Worm (Caenorhabditis elegans): ENCODE measurements around the gene C15C7.4.
A peak's percentile ranks its signal among the peaks of the same experiment; 100 is the strongest.

C15C7.4 gene

DNA sequence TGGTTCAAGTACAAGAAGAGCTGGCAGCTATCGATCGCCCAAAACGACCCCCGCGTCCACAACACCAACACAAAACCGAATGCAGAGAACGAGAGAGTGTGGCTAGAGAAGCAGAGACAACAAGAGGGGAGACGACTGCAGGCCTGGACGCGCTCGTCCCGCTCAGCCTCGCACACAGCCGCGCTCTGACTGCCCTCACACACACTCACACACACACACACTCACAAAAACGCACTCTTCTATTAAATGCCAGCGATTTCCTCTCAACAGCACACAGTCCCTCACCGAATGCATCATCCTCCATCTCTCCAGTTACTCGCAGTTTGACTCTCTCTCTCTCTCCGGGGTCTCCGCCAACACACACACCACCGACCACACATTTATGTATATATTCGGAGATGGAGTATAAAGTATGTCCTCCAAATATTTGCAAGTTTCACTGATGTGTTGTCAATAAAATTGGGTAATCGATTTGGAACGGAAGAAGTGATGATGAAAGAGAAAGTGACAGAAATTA, 17.7 kb upstream of the C15C7.4 start (continued):
- peak; percentile 79 for TF ChIP-seq lin-26 (GFP tag; IDR thresholded peaks at IDR 0.05)
- TF ChIP-seq egl-44 (GFP tag; IDR thresholded peaks at IDR 0.05), result peak; percentile 88
- TF ChIP-seq Y56A3A.18 (GFP tag; IDR thresholded peaks at IDR 0.05), result no peak
- TF ChIP-seq F49E8.2 (tag; optimal IDR thresholded peaks at IDR 0.05; ENCODE audit: insufficient read depth), result no peak
- TF ChIP-seq ceh-58 (GFP tag; IDR thresholded peaks at IDR 0.05), result no peak
- no peak for TF ChIP-seq mes-4 (tag; optimal IDR thresholded peaks at IDR 0.05)
- TF ChIP-seq dpff-1 (tag; optimal IDR thresholded peaks at IDR 0.05), result no peak
- TF ChIP-seq F55B11.4 (tag; optimal IDR thresholded peaks at IDR 0.05; ENCODE audit: borderline replicate concordance, insufficient read depth), result no peak
- TF ChIP-seq B0336.3 (GFP tag; IDR thresholded peaks at IDR 0.05), result peak; percentile 93
- TF ChIP-seq mcd-1 (GFP tag; IDR thresholded peaks at IDR 0.05), result peak; percentile 82

DNA sequence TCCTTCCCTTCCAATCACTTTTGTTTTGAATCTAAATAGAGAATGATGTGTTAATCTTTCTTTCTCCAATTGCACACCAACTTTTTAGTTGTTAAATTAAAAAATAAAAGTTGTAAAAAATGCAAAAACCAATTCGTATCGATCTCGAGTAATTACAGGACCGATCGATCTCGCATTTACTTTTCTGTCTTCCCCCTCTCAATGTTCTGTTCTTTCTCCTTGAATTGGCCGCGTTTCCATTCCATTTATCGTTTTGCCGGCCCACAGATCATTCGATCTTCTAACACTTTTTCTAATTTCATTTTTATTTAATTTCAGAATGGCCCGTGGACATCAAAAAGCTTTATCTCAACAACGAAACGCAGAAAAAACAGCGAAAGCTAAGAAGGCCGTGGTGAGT, 10.2 kb upstream of the C15C7.4 start, which contains the start of gene K10B3.1:
Gene K10B3.1 (plus strand): TSS at position 301 of the 400 bp plus-strand sequence.
- no peak for TF ChIP-seq bed-2 (GFP tag; IDR thresholded peaks at IDR 0.05)
- no peak for TF ChIP-seq fkh-3 (tag; optimal IDR thresholded peaks at IDR 0.05)
- TF ChIP-seq Y79H2A.3 (GFP tag; conservative IDR thresholded peaks at IDR 0.05), result no peak

DNA sequence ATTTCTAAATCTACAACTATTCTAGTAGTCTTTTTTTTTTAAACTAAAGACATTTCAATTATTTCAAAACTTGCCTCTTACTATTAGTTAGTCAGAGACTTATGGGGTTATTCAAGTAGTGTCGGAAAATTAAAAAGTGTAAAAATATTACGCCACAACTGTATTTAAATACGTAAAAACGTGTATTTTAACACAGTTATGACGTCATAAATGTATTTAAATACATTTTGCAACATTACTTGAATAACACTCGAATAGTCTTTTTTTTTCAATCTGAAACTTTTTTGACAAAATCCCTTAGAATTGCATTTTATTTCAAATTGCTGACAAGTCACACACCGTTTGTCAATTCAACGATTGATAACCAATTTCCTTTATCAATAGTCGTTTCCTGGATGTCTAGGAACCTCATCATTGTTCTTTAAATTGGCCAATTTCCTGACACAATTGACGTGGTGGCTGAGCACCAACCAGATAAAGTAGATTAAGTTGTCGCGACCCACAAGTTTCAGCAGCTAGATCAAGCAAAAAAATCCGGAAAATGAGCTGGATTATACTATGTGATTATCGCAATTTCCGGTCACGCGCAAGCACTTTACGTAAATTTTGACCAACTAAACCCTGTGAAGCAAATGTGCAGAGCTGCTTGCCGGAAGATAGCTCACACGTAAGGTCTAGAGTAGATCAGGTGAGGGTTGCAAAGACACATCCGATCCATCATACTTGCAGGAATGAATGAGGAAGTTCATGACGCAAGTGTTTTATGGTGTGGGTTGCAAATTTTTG, 5.7 kb upstream of the C15C7.4 start:
- TF ChIP-seq sdz-38 (tag; optimal IDR thresholded peaks at IDR 0.05) (no peak), Y67H2A.10 (GFP tag; conservative IDR thresholded peaks at IDR 0.05) (no peak), attf-3 (GFP tag; conservative IDR thresholded peaks at IDR 0.05) (no peak), ccch-3 (GFP tag; optimal IDR thresholded peaks at IDR 0.05) (no peak), B0019.2 (GFP tag; conservative IDR thresholded peaks at IDR 0.05) (no peak), ZK185.1 (tag; optimal IDR thresholded peaks at IDR 0.05; ENCODE audit: poor library complexity, severe bottlenecking) (no peak), lin-40 (tag; optimal IDR thresholded peaks at IDR 0.05) (no peak), F10E7.11 (tag; optimal IDR thresholded peaks at IDR 0.05) (no peak)

DNA sequence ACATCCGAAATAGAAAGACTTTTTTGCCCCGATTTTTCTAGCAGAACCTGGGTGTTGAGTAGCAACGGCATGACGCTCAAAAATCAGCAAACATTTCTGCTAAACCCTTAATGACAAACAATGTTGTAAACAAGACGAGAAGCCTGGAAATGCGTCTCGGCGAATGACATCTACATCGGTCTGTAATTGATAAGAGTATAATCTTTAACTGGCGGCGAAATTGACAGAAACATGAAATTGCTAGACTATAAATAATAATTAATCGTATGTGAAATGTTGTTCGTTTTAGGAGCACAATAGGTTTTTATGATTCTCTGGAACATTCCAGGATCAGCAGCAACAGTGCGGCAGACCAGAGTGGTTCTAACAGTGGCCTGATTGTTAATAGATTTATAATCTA, 3.7 kb upstream of the C15C7.4 start:
- TF ChIP-seq ztf-18 (tag; optimal IDR thresholded peaks at IDR 0.05), result no peak
- TF ChIP-seq nhr-80 (tag; optimal IDR thresholded peaks at IDR 0.05), result peak; percentile 9

DNA sequence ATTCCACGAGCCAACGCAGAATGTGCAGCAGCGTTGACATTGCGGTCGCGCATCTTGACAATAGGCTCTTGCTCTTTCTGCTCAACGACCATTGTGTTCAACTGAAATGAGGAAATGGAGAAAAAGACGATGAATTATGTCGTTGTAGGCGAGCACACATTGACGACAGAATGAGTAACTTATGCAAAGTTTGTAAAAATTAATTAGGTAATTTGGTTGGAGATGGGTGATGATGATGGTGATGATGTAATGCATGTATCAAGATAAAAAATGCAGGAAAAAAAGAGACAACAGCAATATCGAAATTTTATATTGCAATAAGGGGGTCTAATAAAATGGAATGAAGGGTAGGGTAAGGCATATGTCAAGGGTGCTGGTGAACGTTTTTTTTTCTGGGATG, 7.0 kb downstream of the C15C7.4 start, which contains the start of gene bbln-1:
Gene bbln-1 (minus strand): TSS at position 101 of the 400 bp plus-strand sequence.
- TF ChIP-seq rcor-1 (GFP tag; IDR thresholded peaks at IDR 0.05), result no peak
- no peak for TF ChIP-seq ekl-4 (GFP tag; IDR thresholded peaks at IDR 0.05)
- no peak for TF ChIP-seq ceh-91 (GFP tag; IDR thresholded peaks at IDR 0.05)
- TF ChIP-seq B0336.3 (GFP tag; IDR thresholded peaks at IDR 0.05), result no peak
- TF ChIP-seq sdz-38 (tag; optimal IDR thresholded peaks at IDR 0.05), result no peak
- TF ChIP-seq hsf-1 (GFP tag; IDR thresholded peaks at IDR 0.05), result no peak
- no peak for TF ChIP-seq Y53G8AR.9 (GFP tag; conservative IDR thresholded peaks at IDR 0.05)
- TF ChIP-seq ceh-79 (tag; optimal IDR thresholded peaks at IDR 0.05), result no peak

DNA sequence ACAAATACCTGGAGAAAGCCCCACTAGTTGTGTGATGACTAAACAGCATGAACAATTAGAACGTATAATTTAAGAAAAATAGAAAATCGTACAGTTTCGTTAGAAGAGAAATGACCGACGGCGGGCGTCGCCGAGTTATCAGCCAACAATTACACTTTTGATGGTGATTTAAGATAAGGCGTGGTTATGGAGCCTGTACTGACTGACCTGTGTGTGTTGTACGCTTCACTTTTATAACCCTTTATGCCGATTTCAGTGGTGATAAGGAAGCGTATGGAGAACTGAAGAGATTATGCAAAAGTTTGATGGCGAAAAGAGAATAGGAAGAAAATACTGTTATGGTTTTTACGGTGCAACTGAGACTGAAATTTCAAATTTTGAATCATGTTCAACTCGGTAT, 7.8 kb downstream of the C15C7.4 start:
- TF ChIP-seq dox-1 (GFP tag; IDR thresholded peaks at IDR 0.05), result peak; percentile 60
- peak; percentile 96 for TF ChIP-seq nhr-80 (tag; optimal IDR thresholded peaks at IDR 0.05)
- peak; percentile 7 for TF ChIP-seq pha-4 (tag; optimal IDR thresholded peaks at IDR 0.05)
- no peak for TF ChIP-seq cebp-1 (GFP tag; IDR thresholded peaks at IDR 0.05)
- peak; percentile 49 for TF ChIP-seq cebp-1 (tag; optimal IDR thresholded peaks at IDR 0.05)
- TF ChIP-seq ets-4 (GFP tag; optimal IDR thresholded peaks at IDR 0.05), result peak; percentile 18
- peak; percentile 10 for TF ChIP-seq atf-7 (tag; optimal IDR thresholded peaks at IDR 0.05)
- TF ChIP-seq snpc-1.1 (tag; optimal IDR thresholded peaks at IDR 0.05; ENCODE audit: insufficient read depth), result no peak
- TF ChIP-seq die-1 (tag; optimal IDR thresholded peaks at IDR 0.05), result no peak
- no peak for TF ChIP-seq nfya-2 (GFP tag; IDR thresholded peaks at IDR 0.05)
- peak; percentile 45 for TF ChIP-seq ztf-22 (GFP tag; optimal IDR thresholded peaks at IDR 0.05)
